Fruit fly (Drosophila melanogaster): Measurements from ENCODE around the gene Hex-t1.

- TF ChIP-seq OdsH (GFP tag; optimal IDR thresholded peaks at IDR 0.05) (no peak), Sox102F (GFP tag; optimal IDR thresholded peaks at IDR 0.05) (no peak), ss (GFP tag; optimal IDR thresholded peaks at IDR 0.05) (no peak), Blimp-1 (GFP tag; optimal IDR thresholded peaks at IDR 0.05) (no peak), Hr39 (GFP tag; optimal IDR thresholded peaks at IDR 0.05) (no peak), CG8319 (GFP tag; optimal IDR thresholded peaks at IDR 0.05) (no peak), CG16779 (tag; optimal IDR thresholded peaks at IDR 0.05) (no peak), Hr4 (GFP tag; optimal IDR thresholded peaks at IDR 0.05) (no peak), CG11902 (GFP tag; optimal IDR thresholded peaks at IDR 0.05) (no peak), CG32006 (GFP tag; optimal IDR thresholded peaks at IDR 0.05) (no peak), CG4318 (GFP tag; optimal IDR thresholded peaks at IDR 0.05) (no peak), Lpt (GFP tag; optimal IDR thresholded peaks at IDR 0.05) (no peak), CG15336 (GFP tag; IDR thresholded peaks at IDR 0.05) (no peak)
Observed at dm6 chr3R:26463146-26463545, 14.3 kb downstream of the Hex-t1 start.
